Fruit fly (Drosophila melanogaster): ENCODE results near the gene CG31800.

Gene CG31800

DNA sequence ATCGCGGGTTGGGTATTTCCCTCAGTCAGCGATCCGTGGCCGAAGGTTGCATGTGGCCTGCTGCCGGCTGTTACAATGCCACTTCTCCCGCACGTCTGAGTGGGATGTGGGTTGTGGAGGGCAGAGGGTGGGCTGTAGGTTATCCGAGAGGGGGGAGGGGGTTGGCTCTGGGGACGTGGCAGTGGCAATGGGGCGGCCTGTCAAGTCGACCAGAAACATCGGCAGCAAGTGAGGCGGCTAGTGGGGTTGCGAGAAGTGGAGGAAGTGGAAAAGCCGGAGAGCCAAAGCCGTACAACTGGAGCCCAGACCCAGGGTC, 9.7 kb downstream of the CG31800 start:
- TF ChIP-seq Snoo (tag; optimal IDR thresholded peaks at IDR 0.05): no peak
- no peak for TF ChIP-seq Ets98B (GFP tag; IDR thresholded peaks at IDR 0.05)
- TF ChIP-seq CG34367 (tag; optimal IDR thresholded peaks at IDR 0.05): no peak
- TF ChIP-seq CG9948 (tag; optimal IDR thresholded peaks at IDR 0.05): no peak
- TF ChIP-seq CG8159 (tag; optimal IDR thresholded peaks at IDR 0.05): no peak
- peak; percentile 25 for TF ChIP-seq CG13204 (GFP tag; optimal IDR thresholded peaks at IDR 0.05)
- 0 out of 3 replicates have a peak, but pooled peaks have one; percentile 9 for TF ChIP-seq fd96Ca (GFP tag; IDR thresholded peaks at IDR 0.05)

DNA sequence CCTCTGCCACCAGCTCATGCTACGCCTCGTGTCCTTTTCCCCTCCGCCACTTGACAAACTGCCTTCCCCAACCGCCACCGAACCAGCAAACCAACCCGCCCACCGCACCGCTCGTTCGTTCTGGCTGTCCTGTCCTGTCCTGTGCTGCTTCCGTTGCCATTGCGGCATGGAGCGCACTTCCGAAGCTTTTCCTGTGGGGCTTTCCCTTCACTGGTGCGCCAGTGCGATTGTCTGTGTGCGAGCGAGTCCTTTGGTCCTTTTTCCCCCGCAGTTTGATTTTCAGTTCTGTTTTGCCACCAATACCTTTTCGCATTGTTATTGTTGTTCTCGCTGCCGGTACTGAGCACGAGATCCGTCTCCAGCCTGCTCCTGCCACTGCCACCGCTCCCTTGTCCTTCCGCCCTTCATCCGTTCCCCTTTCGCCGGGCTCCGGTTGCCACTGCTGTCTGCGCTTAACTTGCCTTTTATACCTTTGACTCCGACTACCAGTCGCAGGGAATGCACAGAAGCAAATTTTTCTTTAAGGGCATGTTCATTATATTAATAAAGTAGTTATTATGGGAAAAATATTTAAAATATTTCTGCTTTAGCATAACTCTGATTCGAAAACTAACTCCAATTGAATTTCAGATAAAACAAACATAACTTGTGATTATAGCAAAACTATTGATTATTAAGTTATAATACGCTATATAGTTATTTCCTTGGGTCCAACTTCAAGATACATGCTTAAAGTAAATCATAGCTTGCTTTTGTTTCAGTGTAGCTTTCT, 10.2 kb downstream of the CG31800 start:
- TF ChIP-seq CG9948 (tag; optimal IDR thresholded peaks at IDR 0.05) (peak; percentile 74), CG34367 (tag; optimal IDR thresholded peaks at IDR 0.05) (peak; percentile 57), Snoo (tag; optimal IDR thresholded peaks at IDR 0.05) (peak; percentile 56), CG13204 (GFP tag; optimal IDR thresholded peaks at IDR 0.05) (peak; percentile 44), CG4496 (GFP tag; IDR thresholded peaks at IDR 0.05) (no peak), CG15710 (tag; optimal IDR thresholded peaks at IDR 0.05) (peak; percentile 84), CG8301 (tag; optimal IDR thresholded peaks at IDR 0.05) (peak; percentile 53), rn (GFP tag; IDR thresholded peaks at IDR 0.05) (no peak), CG14655 (GFP tag; optimal IDR thresholded peaks at IDR 0.05) (peak; percentile 72), D1 (tag; optimal IDR thresholded peaks at IDR 0.05) (no peak), CG32121 (GFP tag; IDR thresholded peaks at IDR 0.05) (no peak), CG17806 (tag; optimal IDR thresholded peaks at IDR 0.05) (peak; percentile 70), CG12605 (GFP tag; IDR thresholded peaks at IDR 0.05) (no peak), Pif1B (GFP tag; optimal IDR thresholded peaks at IDR 0.05) (peak; percentile 21), EcR (GFP tag; optimal IDR thresholded peaks at IDR 0.05) (no peak), Ets98B (GFP tag; IDR thresholded peaks at IDR 0.05) (no peak), CG10348 (GFP tag; IDR thresholded peaks at IDR 0.05) (no peak), Pif1A (GFP tag; optimal IDR thresholded peaks at IDR 0.05) (peak; percentile 38), fd96Ca (GFP tag; IDR thresholded peaks at IDR 0.05) (no peak), CG8159 (tag; optimal IDR thresholded peaks at IDR 0.05) (peak; percentile 86), gl (tag; optimal IDR thresholded peaks at IDR 0.05) (no peak)

DNA sequence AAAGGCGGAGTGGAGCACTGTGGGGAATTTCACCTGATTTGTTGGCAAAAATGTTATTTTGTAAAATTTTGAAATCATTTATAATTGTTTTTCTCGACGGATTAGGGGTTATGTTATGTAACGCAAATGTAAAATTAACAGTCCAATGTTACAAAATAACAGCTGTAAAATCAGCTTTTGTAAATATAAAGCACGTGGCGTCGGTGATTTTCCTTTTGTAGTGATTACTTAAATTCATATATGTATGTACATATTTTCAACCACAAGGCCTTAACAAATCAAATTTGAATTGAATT, 12.2 kb downstream of the CG31800 start, which contains the start of gene CG15172:
Gene CG15172 (plus strand): TSS at position 197 of the 296 bp plus-strand sequence.
- TF ChIP-seq CG8159 (tag; optimal IDR thresholded peaks at IDR 0.05) (no peak), Ets98B (GFP tag; IDR thresholded peaks at IDR 0.05) (no peak), fd96Ca (GFP tag; IDR thresholded peaks at IDR 0.05) (no peak), CG15710 (tag; optimal IDR thresholded peaks at IDR 0.05) (no peak), CG32121 (GFP tag; IDR thresholded peaks at IDR 0.05) (no peak), CG4496 (GFP tag; IDR thresholded peaks at IDR 0.05) (no peak), CG10348 (GFP tag; IDR thresholded peaks at IDR 0.05) (no peak), D1 (tag; optimal IDR thresholded peaks at IDR 0.05) (no peak), CG9948 (tag; optimal IDR thresholded peaks at IDR 0.05) (no peak), gl (tag; optimal IDR thresholded peaks at IDR 0.05) (no peak)

DNA sequence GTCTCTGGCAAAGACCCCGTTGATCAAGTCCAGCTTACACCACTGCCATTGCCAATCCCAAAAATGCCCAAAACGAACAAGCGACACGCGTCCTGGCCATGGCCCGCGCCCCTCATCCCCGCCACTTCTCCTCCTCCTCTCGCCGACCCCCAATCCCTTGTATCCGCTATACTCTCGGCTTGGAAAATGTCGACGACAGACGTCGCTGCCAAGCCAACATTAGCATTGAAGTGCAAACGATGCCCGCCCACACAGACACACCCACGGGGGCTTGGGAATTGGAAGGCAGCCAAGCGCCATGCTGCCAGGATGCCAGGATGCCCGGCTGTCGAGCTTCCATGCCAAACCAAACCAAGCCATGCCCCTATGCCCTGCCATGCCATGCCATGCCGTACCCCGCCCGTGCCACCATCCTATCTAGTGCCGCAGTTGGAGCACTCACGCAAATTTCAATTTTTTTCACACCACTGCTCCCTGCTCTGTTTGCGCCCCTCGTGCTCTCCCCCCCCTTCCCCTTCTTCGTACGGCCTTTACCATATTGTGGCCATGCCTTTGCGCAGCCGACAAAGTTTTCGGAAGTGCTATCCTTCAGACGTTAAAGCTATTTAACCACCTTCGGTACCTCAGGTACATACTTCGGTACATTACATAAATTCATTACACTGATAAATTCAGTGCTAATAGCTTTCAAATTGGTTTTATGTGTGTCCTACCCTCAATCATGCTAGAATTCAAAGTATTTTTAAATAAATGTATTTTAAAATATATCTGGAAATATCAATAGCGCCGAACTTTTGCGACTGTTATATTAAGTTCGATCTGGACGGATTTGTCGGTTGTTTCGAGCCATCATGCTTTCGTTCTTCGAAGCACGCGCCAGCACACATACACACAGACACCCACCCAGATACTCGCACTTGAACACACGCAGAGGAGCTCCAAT, 12.8 kb downstream of the CG31800 start:
- TF ChIP-seq Pif1B (GFP tag; optimal IDR thresholded peaks at IDR 0.05) (peak; percentile 91), fd96Ca (GFP tag; IDR thresholded peaks at IDR 0.05) (no peak; the same call in 2 of the 3 replicates), CG8301 (tag; optimal IDR thresholded peaks at IDR 0.05) (peak; percentile 81), CG15710 (tag; optimal IDR thresholded peaks at IDR 0.05) (peak; percentile 93), CG12605 (GFP tag; IDR thresholded peaks at IDR 0.05) (peak; percentile 49; the same call in 1 of the 2 replicates), EcR (GFP tag; optimal IDR thresholded peaks at IDR 0.05) (peak; percentile 9), D1 (tag; optimal IDR thresholded peaks at IDR 0.05) (peak; percentile 30), Snoo (tag; optimal IDR thresholded peaks at IDR 0.05) (peak; percentile 87), CG32121 (GFP tag; IDR thresholded peaks at IDR 0.05) (no peak), CG13204 (GFP tag; optimal IDR thresholded peaks at IDR 0.05) (peak; percentile 72), Ets98B (GFP tag; IDR thresholded peaks at IDR 0.05) (no peak), CG17806 (tag; optimal IDR thresholded peaks at IDR 0.05) (peak; percentile 78), CG4496 (GFP tag; IDR thresholded peaks at IDR 0.05) (0 out of 3 replicates have a peak, but pooled peaks have one; percentile 47), gl (tag; optimal IDR thresholded peaks at IDR 0.05) (peak; percentile 75), Pif1A (GFP tag; optimal IDR thresholded peaks at IDR 0.05) (peak; percentile 81), CG14655 (GFP tag; optimal IDR thresholded peaks at IDR 0.05) (peak; percentile 86), CG34367 (tag; optimal IDR thresholded peaks at IDR 0.05) (peak; percentile 83), CG8159 (tag; optimal IDR thresholded peaks at IDR 0.05) (peak; percentile 89), CG10348 (GFP tag; IDR thresholded peaks at IDR 0.05) (no peak), rn (GFP tag; IDR thresholded peaks at IDR 0.05) (no peak), CG9948 (tag; optimal IDR thresholded peaks at IDR 0.05) (peak; percentile 85)

DNA sequence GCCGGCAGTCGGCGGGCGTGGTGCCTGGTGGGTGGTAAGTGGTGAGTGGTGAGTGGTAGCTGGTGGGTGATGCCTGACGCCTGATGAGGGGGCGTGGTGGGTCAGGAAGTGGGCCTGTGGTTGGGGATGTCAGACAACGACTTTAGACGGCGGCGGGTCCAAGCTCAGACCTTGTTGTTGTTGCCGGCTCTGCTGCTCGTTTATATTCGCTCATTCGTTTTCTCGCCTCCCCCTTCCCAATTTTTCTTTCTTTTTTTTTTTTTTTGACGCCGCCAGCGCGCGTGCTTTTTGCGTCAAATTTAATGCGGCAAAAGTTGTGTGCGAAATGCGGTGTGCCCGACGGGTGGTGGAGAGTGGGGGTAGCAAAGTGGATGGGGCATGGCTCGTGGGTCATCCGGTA, 14.7 kb downstream of the CG31800 start:
- peak; percentile 58 for TF ChIP-seq CG13204 (GFP tag; optimal IDR thresholded peaks at IDR 0.05)
- no peak for TF ChIP-seq fd96Ca (GFP tag; IDR thresholded peaks at IDR 0.05)

Data from whole organism, pupa.